Worm (Caenorhabditis elegans): Measurements from ENCODE around the gene W06H8.2.
A peak's percentile ranks its signal among the peaks of the same experiment; 100 is the strongest.

The W06H8.2 gene

DNA sequence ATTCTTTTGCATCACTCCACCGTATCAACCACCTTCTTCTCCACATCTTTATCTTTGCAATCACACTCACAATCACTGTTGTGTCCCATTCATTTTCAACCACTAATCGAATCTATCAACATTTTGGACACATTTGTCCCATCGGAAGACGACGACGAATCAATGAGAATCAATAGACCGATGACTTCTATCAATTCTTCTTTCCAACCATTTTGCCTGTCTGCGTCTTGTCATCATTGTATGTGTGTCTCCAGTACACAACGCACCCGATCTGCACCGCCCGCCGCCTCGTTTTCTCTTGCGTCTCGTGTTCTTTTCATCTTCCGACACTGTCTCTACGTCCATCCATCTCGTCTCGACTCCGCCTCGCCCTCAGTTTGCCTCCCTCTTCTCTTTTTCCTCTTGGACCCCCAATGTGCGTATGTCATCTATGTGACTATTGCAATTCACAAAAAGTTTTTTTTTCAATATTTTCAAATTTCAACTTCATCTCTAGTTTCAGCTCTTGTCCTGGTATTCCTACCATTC lies 40.0 kb downstream of the W06H8.2 start, which contains the start of gene dmd-7:
TSS of gene dmd-7 (plus strand) at position 478 of the 528 bp plus-strand sequence.
- TF ChIP-seq zag-1 (tag; optimal IDR thresholded peaks at IDR 0.05) (no peak), nhr-23 (tag; optimal IDR thresholded peaks at IDR 0.05) (peak; percentile 96), ama-1 (optimal IDR thresholded peaks at IDR 0.05) (no peak), pqm-1 (tag; optimal IDR thresholded peaks at IDR 0.05) (peak; percentile 86), fos-1 (tag; optimal IDR thresholded peaks at IDR 0.05) (no peak), mdl-1 (tag; optimal IDR thresholded peaks at IDR 0.05) (peak; percentile 76), lin-39 (tag; optimal IDR thresholded peaks at IDR 0.05) (peak; percentile 88), nfya-1 (tag; optimal IDR thresholded peaks at IDR 0.05; ENCODE audit: insufficient read depth) (peak; percentile 84), snpc-4 (tag; optimal IDR thresholded peaks at IDR 0.05) (peak; percentile 21), lsy-12 (tag; optimal IDR thresholded peaks at IDR 0.05) (peak; percentile 79), skn-1 (tag; optimal IDR thresholded peaks at IDR 0.05) (peak; percentile 34), jun-1 (tag; optimal IDR thresholded peaks at IDR 0.05) (peak; percentile 76), nhr-43 (tag; optimal IDR thresholded peaks at IDR 0.05; ENCODE audit: poor library complexity, severe bottlenecking) (peak; percentile 98), ceh-9 (tag; optimal IDR thresholded peaks at IDR 0.05) (no peak), elt-1 (tag; optimal IDR thresholded peaks at IDR 0.05) (peak; percentile 44), egl-5 (tag; optimal IDR thresholded peaks at IDR 0.05) (peak; percentile 6), nhr-25 (tag; optimal IDR thresholded peaks at IDR 0.05) (peak; percentile 96), elt-2 (tag; optimal IDR thresholded peaks at IDR 0.05) (peak; percentile 62), nhr-77 (tag; optimal IDR thresholded peaks at IDR 0.05) (no peak), elt-3 (tag; optimal IDR thresholded peaks at IDR 0.05) (peak; percentile 60 to 90 (median 85)), ceh-28 (tag; optimal IDR thresholded peaks at IDR 0.05) (peak; percentile 81), egl-27 (tag; optimal IDR thresholded peaks at IDR 0.05) (peak; percentile 85), mml-1 (tag; optimal IDR thresholded peaks at IDR 0.05) (no peak), unc-39 (tag; optimal IDR thresholded peaks at IDR 0.05) (no peak), ztf-11 (tag; optimal IDR thresholded peaks at IDR 0.05) (no peak), ceh-82 (tag; optimal IDR thresholded peaks at IDR 0.05) (peak; percentile 70), sea-2 (GFP tag; optimal IDR thresholded peaks at IDR 0.05) (peak; percentile 51), ztf-4 (tag; optimal IDR thresholded peaks at IDR 0.05) (peak; percentile 53), pha-4 (tag; optimal IDR thresholded peaks at IDR 0.05) (peak; percentile 96), tbx-2 (tag; optimal IDR thresholded peaks at IDR 0.05) (peak; percentile 89), nhr-12 (tag; optimal IDR thresholded peaks at IDR 0.05) (no peak), fkh-10 (GFP tag; optimal IDR thresholded peaks at IDR 0.05) (no peak), nhr-67 (tag; optimal IDR thresholded peaks at IDR 0.05) (no peak), R02D3.7 (tag; optimal IDR thresholded peaks at IDR 0.05) (peak; percentile 76), hmg-11 (tag; optimal IDR thresholded peaks at IDR 0.05) (peak; percentile 67), nhr-76 (tag; optimal IDR thresholded peaks at IDR 0.05) (no peak), unc-62 (GFP tag; optimal IDR thresholded peaks at IDR 0.05) (peak; percentile 78), nhr-11 (tag; optimal IDR thresholded peaks at IDR 0.05) (peak; percentile 48), lin-15B (tag; optimal IDR thresholded peaks at IDR 0.05) (peak; percentile 21), nhr-28 (tag; optimal IDR thresholded peaks at IDR 0.05) (peak; percentile 23)

- TF ChIP-seq jun-1 (tag; optimal IDR thresholded peaks at IDR 0.05) (peak; percentile 32), nhr-12 (tag; optimal IDR thresholded peaks at IDR 0.05) (no peak), elt-3 (tag; optimal IDR thresholded peaks at IDR 0.05) (peak; percentile 45 to 94 (median 89)), mdl-1 (tag; optimal IDR thresholded peaks at IDR 0.05) (peak; percentile 59), elt-2 (tag; optimal IDR thresholded peaks at IDR 0.05) (peak; percentile 79), unc-62 (GFP tag; optimal IDR thresholded peaks at IDR 0.05) (peak; percentile 9), unc-39 (tag; optimal IDR thresholded peaks at IDR 0.05) (no peak), ama-1 (optimal IDR thresholded peaks at IDR 0.05) (no peak), nhr-23 (tag; optimal IDR thresholded peaks at IDR 0.05) (peak; percentile 93), aly-2 (tag; optimal IDR thresholded peaks at IDR 0.05) (no peak), hmg-11 (tag; optimal IDR thresholded peaks at IDR 0.05) (no peak), ceh-28 (tag; optimal IDR thresholded peaks at IDR 0.05) (peak; percentile 50), R02D3.7 (tag; optimal IDR thresholded peaks at IDR 0.05) (peak; percentile 34), pqm-1 (tag; optimal IDR thresholded peaks at IDR 0.05) (peak; percentile 29), egl-27 (tag; optimal IDR thresholded peaks at IDR 0.05) (no peak), nhr-43 (tag; optimal IDR thresholded peaks at IDR 0.05; ENCODE audit: poor library complexity, severe bottlenecking) (peak; percentile 97), ceh-82 (tag; optimal IDR thresholded peaks at IDR 0.05) (no peak), ztf-11 (tag; optimal IDR thresholded peaks at IDR 0.05) (no peak), daf-12 (tag; optimal IDR thresholded peaks at IDR 0.05) (no peak), fos-1 (tag; optimal IDR thresholded peaks at IDR 0.05) (no peak), snpc-4 (tag; optimal IDR thresholded peaks at IDR 0.05) (no peak), lsy-12 (tag; optimal IDR thresholded peaks at IDR 0.05) (no peak), ceh-16 (tag; optimal IDR thresholded peaks at IDR 0.05) (no peak), nhr-25 (tag; optimal IDR thresholded peaks at IDR 0.05) (peak; percentile 82), sea-2 (GFP tag; optimal IDR thresholded peaks at IDR 0.05) (no peak)
These were observed 40.8 kb downstream of the W06H8.2 start for ce11 chrV:6247397-6247796.
